Fruit fly (Drosophila melanogaster) whole organism, embryonic: ENCODE results near the gene CG31287.

ENCODE experiments used
- BEAF-32 ChIP-seq: fragments of 200-800 bp; sonication (Bioruptor generic); optimal IDR thresholded peaks from 3 replicates; lab custom pipeline; 2017; ENCODE audit warnings: missing biosample characterization, missing genetic modification characterization, mild to moderate bottlenecking, moderate library complexity, missing genetic modification reagents
- CG12104 ChIP-seq: fragments of 200-800 bp; sonication (Bioruptor generic); optimal IDR thresholded peaks from 3 replicates; lab custom pipeline; 2016; ENCODE audit warnings: missing biosample characterization, missing genetic modification characterization
- CG1529 ChIP-seq: fragments of 200-800 bp; sonication (Bioruptor generic); optimal IDR thresholded peaks from 3 replicates; lab custom pipeline; 2018; ENCODE audit warnings: missing biosample characterization, missing genetic modification characterization
- CG18619 ChIP-seq: fragments of 200-800 bp; sonication (Bioruptor generic); optimal IDR thresholded peaks from 3 replicates; lab custom pipeline; 2017; ENCODE audit warnings: missing biosample characterization, mild to moderate bottlenecking, missing genetic modification characterization
- CG30403 ChIP-seq: fragments of 200-800 bp; sonication (Bioruptor generic); optimal IDR thresholded peaks from 3 replicates; lab custom pipeline; 2016; ENCODE audit warnings: missing biosample characterization, missing genetic modification characterization
- CG33557 ChIP-seq: fragments of 200-800 bp; sonication (Bioruptor generic); optimal IDR thresholded peaks from 2 replicates; lab custom pipeline; 2019; ENCODE audit warnings: missing biosample characterization, mild to moderate bottlenecking, missing genetic modification characterization, moderate library complexity
- CG3995 ChIP-seq: fragments of 200-800 bp; sonication (Bioruptor generic); optimal IDR thresholded peaks from 3 replicates; lab custom pipeline; 2016; ENCODE audit warnings: missing biosample characterization, missing genetic modification characterization
- CG4730 ChIP-seq: fragments of 200-800 bp; sonication (Bioruptor generic); IDR thresholded peaks from 2 replicates; pipeline ENCODE4 v1.3.6; 2022; ENCODE audit warnings: missing biosample characterization, missing genetic modification characterization
- CG5953 ChIP-seq: fragments of 200-800 bp; sonication (Bioruptor generic); IDR thresholded peaks from 2 replicates; pipeline ENCODE4 v1.3.6; 2022; ENCODE audit warnings: missing biosample characterization, missing genetic modification characterization
- CG6791 ChIP-seq: fragments of 200-800 bp; sonication (Bioruptor generic); IDR thresholded peaks from 3 replicates; pipeline ENCODE4 v1.3.6; 2022; ENCODE audit warnings: missing biosample characterization, missing genetic modification characterization; ENCODE audit not compliant: partially characterized antibody
- CG7745 ChIP-seq: fragments of 200-800 bp; sonication (Bioruptor generic); optimal IDR thresholded peaks from 2 replicates; lab custom pipeline; 2018; ENCODE audit warnings: missing biosample characterization, mild to moderate bottlenecking, missing genetic modification characterization, moderate library complexity
- CG8290 ChIP-seq, 3 experiments: fragments of 200-800 bp; sonication (Bioruptor generic); optimal IDR thresholded peaks; 2 replicates each; lab custom pipeline; 2016 to 2019; ENCODE audit warnings: missing biosample characterization in 3 of 3, missing genetic modification characterization in 3 of 3, mild to moderate bottlenecking in 2 of 3, moderate library complexity in 1 of 3
- CG8359 ChIP-seq: fragments of 200-800 bp; sonication (Bioruptor generic); optimal IDR thresholded peaks from 2 replicates; lab custom pipeline; 2017; ENCODE audit warnings: missing biosample characterization, mild to moderate bottlenecking, missing genetic modification characterization, borderline replicate concordance
- CG9215 ChIP-seq: fragments of 200-800 bp; sonication (Bioruptor generic); IDR thresholded peaks from 2 replicates; pipeline ENCODE4 v1.3.6; 2022; ENCODE audit warnings: missing biosample characterization, missing genetic modification characterization
- CrebB ChIP-seq: fragments of 200-800 bp; sonication (Bioruptor generic); optimal IDR thresholded peaks from 3 replicates; lab custom pipeline; 2018; ENCODE audit warnings: missing biosample characterization, mild to moderate bottlenecking, missing genetic modification characterization
- D ChIP-seq, 2 experiments: fragments of 200-800 bp in 1 of 2; fragments of >200 bp in 1 of 2; sonication (Bioruptor generic) in 1 of 2; optimal IDR thresholded peaks; 2 replicates in 1 of 2; 3 replicates in 1 of 2; lab custom pipeline; 2017; ENCODE audit warnings: mild to moderate bottlenecking in 1 of 2, missing biosample characterization in 1 of 2, missing genetic modification characterization in 1 of 2, missing genetic modification reagents in 1 of 2
- Dad ChIP-seq: fragments of 200-800 bp; sonication (Bioruptor generic); optimal IDR thresholded peaks from 3 replicates; lab custom pipeline; 2016; ENCODE audit warnings: missing biosample characterization, missing genetic modification characterization
- Dref ChIP-seq: fragments of 200-800 bp; sonication (Bioruptor generic); IDR thresholded peaks from 2 replicates; pipeline ENCODE4 v1.3.6; 2022; ENCODE audit warnings: missing biosample characterization, missing genetic modification characterization
- E2f1 ChIP-seq: fragments of 200-800 bp; sonication (Bioruptor generic); IDR thresholded peaks from 2 replicates; pipeline ENCODE4 v1.3.6; 2022; ENCODE audit warnings: missing biosample characterization, missing genetic modification characterization
- Fer3 ChIP-seq: fragments of 200-800 bp; sonication (Bioruptor generic); optimal IDR thresholded peaks from 2 replicates; lab custom pipeline; 2018; ENCODE audit warnings: missing biosample characterization, mild to moderate bottlenecking, missing genetic modification characterization, moderate library complexity
- Hr51 ChIP-seq, 2 experiments: fragments of 200-800 bp; sonication (Bioruptor generic); optimal IDR thresholded peaks; 2 replicates in 1 of 2; 3 replicates in 1 of 2; lab custom pipeline; 2016 to 2018; ENCODE audit warnings: missing biosample characterization in 2 of 2, missing genetic modification characterization in 2 of 2, mild to moderate bottlenecking in 1 of 2, moderate library complexity in 1 of 2
- Med ChIP-seq: fragments of 200-800 bp; sonication (Bioruptor generic); peaks from one replicate; lab custom pipeline; 2016; ENCODE audit warnings: missing biosample characterization, missing genetic modification characterization, mild to moderate bottlenecking, inconsistent platforms, moderate library complexity
- Oaz ChIP-seq: fragments of 200-800 bp; sonication (Bioruptor generic); IDR thresholded peaks from 2 replicates; pipeline ENCODE4 v1.3.6; 2022; ENCODE audit warnings: missing biosample characterization, missing genetic modification characterization
- Rx ChIP-seq: fragments of 200-800 bp; sonication (Bioruptor generic); IDR thresholded peaks from 2 replicates; pipeline ENCODE4 v1.3.6; 2022; ENCODE audit warnings: missing biosample characterization, missing genetic modification characterization
- Scr ChIP-seq: fragments of 200-800 bp; sonication (Bioruptor generic); IDR thresholded peaks from 2 replicates; pipeline ENCODE4 v1.3.6; 2022; ENCODE audit warnings: missing biosample characterization, missing genetic modification characterization; ENCODE audit not compliant: partially characterized antibody
- Six4 ChIP-seq: fragments of 200-800 bp; sonication (Bioruptor generic); optimal IDR thresholded peaks from 2 replicates; lab custom pipeline; 2016; ENCODE audit warnings: missing biosample characterization, missing genetic modification characterization
- Xbp1 ChIP-seq: fragments of 200-800 bp; sonication (Bioruptor generic); optimal IDR thresholded peaks from 3 replicates; lab custom pipeline; 2016; ENCODE audit warnings: missing biosample characterization, mild to moderate bottlenecking, missing genetic modification characterization
- br ChIP-seq: fragments of >200 bp; optimal IDR thresholded peaks from 2 replicates; lab custom pipeline; 2017
- cad ChIP-seq: fragments of >200 bp; optimal IDR thresholded peaks from 2 replicates; lab custom pipeline; 2017; ENCODE audit warnings: missing biosample characterization, missing genetic modification characterization
- cas ChIP-seq: fragments of 200-800 bp; sonication (Bioruptor generic); IDR thresholded peaks from 2 replicates; pipeline ENCODE4 v1.3.6; 2022; ENCODE audit warnings: missing biosample characterization, missing genetic modification characterization
- cg ChIP-seq: fragments of 200-800 bp; sonication (Bioruptor generic); optimal IDR thresholded peaks from 3 replicates; lab custom pipeline; 2019; ENCODE audit warnings: missing biosample characterization, mild to moderate bottlenecking, missing genetic modification characterization, moderate library complexity
- crp ChIP-seq, 2 experiments: fragments of 200-800 bp; sonication (Bioruptor generic); optimal IDR thresholded peaks; 2 replicates in 1 of 2; 3 replicates in 1 of 2; lab custom pipeline; 2017; ENCODE audit warnings: missing biosample characterization in 2 of 2, missing genetic modification characterization in 2 of 2, mild to moderate bottlenecking in 1 of 2, moderate library complexity in 1 of 2
- dan ChIP-seq: fragments of 200-800 bp; sonication (Bioruptor generic); IDR thresholded peaks from 2 replicates; pipeline ENCODE4 v1.3.6; 2022; ENCODE audit warnings: missing biosample characterization, missing genetic modification characterization
- dmrt99B ChIP-seq: fragments of 200-800 bp; sonication (Bioruptor generic); optimal IDR thresholded peaks from 2 replicates; lab custom pipeline; 2018; ENCODE audit warnings: missing biosample characterization, mild to moderate bottlenecking, missing genetic modification characterization, moderate library complexity
- fru ChIP-seq: fragments of >200 bp; optimal IDR thresholded peaks from 2 replicates; lab custom pipeline; 2017
- gt ChIP-seq: fragments of 200-800 bp; sonication (Bioruptor generic); IDR thresholded peaks from 2 replicates; pipeline ENCODE4 v1.3.6; 2022; ENCODE audit warnings: missing biosample characterization, missing genetic modification characterization
- jing ChIP-seq: fragments of 200-800 bp; sonication (Bioruptor generic); optimal IDR thresholded peaks from 2 replicates; lab custom pipeline; 2018; ENCODE audit warnings: missing biosample characterization, mild to moderate bottlenecking, missing genetic modification characterization
- ken ChIP-seq: fragments of 200-800 bp; sonication (Bioruptor generic); IDR thresholded peaks from 3 replicates; pipeline ENCODE4 v1.3.6; 2022; ENCODE audit warnings: missing biosample characterization, missing genetic modification characterization
- mam ChIP-seq: fragments of 200-800 bp; sonication (Bioruptor generic); optimal IDR thresholded peaks from 3 replicates; lab custom pipeline; 2016; ENCODE audit warnings: missing biosample characterization, missing genetic modification characterization
- salm ChIP-seq: fragments of 200-800 bp; sonication (Bioruptor generic); optimal IDR thresholded peaks from 2 replicates; lab custom pipeline; 2018; ENCODE audit warnings: missing biosample characterization, mild to moderate bottlenecking, missing genetic modification characterization
- scrt ChIP-seq: fragments of 200-800 bp; sonication (Bioruptor generic); optimal IDR thresholded peaks from 2 replicates; lab custom pipeline; 2018; ENCODE audit warnings: missing biosample characterization, mild to moderate bottlenecking, missing genetic modification characterization, moderate library complexity
- slou ChIP-seq: fragments of 200-800 bp; sonication (Bioruptor generic); optimal IDR thresholded peaks from 3 replicates; lab custom pipeline; 2016; ENCODE audit warnings: missing biosample characterization, missing genetic modification characterization
- sqz ChIP-seq: fragments of 200-800 bp; sonication (Bioruptor generic); optimal IDR thresholded peaks from 3 replicates; lab custom pipeline; 2018; ENCODE audit warnings: missing biosample characterization, mild to moderate bottlenecking, missing genetic modification characterization
- tin ChIP-seq: fragments of 200-800 bp; sonication (Bioruptor generic); optimal IDR thresholded peaks from 3 replicates; lab custom pipeline; 2016; ENCODE audit warnings: missing biosample characterization, missing genetic modification characterization
- tio ChIP-seq: fragments of 200-800 bp; sonication (Bioruptor generic); optimal IDR thresholded peaks from 2 replicates; lab custom pipeline; 2017; ENCODE audit warnings: missing biosample characterization, missing genetic modification characterization, inconsistent platforms
- tna ChIP-seq: fragments of 200-800 bp; sonication (Bioruptor generic); IDR thresholded peaks from 2 replicates; pipeline ENCODE4 v1.3.6; 2022; ENCODE audit warnings: missing biosample characterization, missing genetic modification characterization; ENCODE audit not compliant: partially characterized antibody
- zen ChIP-seq: fragments of 200-800 bp; sonication (Bioruptor generic); optimal IDR thresholded peaks from 3 replicates; lab custom pipeline; 2018; ENCODE audit warnings: missing biosample characterization, mild to moderate bottlenecking, missing genetic modification characterization, moderate library complexity
- zfh1 ChIP-seq: fragments of 200-800 bp; sonication (Bioruptor generic); IDR thresholded peaks from 3 replicates; pipeline ENCODE4 v1.3.6; 2022; ENCODE audit warnings: missing biosample characterization, missing genetic modification characterization
- zfh2 ChIP-seq: fragments of 200-800 bp; sonication (Bioruptor generic); optimal IDR thresholded peaks from 2 replicates; lab custom pipeline; 2016; ENCODE audit warnings: missing biosample characterization, missing genetic modification characterization

The CG31287 gene

dm6 chr3R:16235941-16236712 lies 33.0 kb downstream of the CG31287 start (continued):
- no peak for TF ChIP-seq cas
- TF ChIP-seq dan (GFP tag; lab: Robert Waterston, UW) = no peak
- peak; percentile 97 for TF ChIP-seq CG18619 (GFP tag; lab: Kevin White, UChicago)
- TF ChIP-seq CG30403 (GFP tag; lab: Kevin White, UChicago) = peak; percentile 79
- TF ChIP-seq Dref (GFP tag; lab: Robert Waterston, UW) = no peak
- no peak for TF ChIP-seq CG6791 (GFP tag; lab: Robert Waterston, UW)
- TF ChIP-seq D (optimal IDR thresholded peaks at IDR 0.05; lab: Kevin White, UChicago) = no peak
- TF ChIP-seq D (GFP tag; optimal IDR thresholded peaks at IDR 0.05; lab: Kevin White, UChicago) = peak; percentile 96
- TF ChIP-seq tna (GFP tag; lab: Robert Waterston, UW) = no peak
- TF ChIP-seq zen (tag; lab: Kevin White, UChicago) = peak; percentile 71
- peak; percentile 66 for TF ChIP-seq cg
- TF ChIP-seq zfh2 = peak; percentile 82
- no peak for TF ChIP-seq CG4730 (GFP tag; lab: Robert Waterston, UW)
- TF ChIP-seq crp (GFP tag; optimal IDR thresholded peaks at IDR 0.05; lab: Kevin White, UChicago) = peak in 1 of 2 experiments; percentile 44
- peak; percentile 57 for TF ChIP-seq CG8290 (GFP tag; optimal IDR thresholded peaks at IDR 0.05; lab: Kevin White, UChicago)
- TF ChIP-seq CG8290 (tag; optimal IDR thresholded peaks at IDR 0.05; lab: Kevin White, UChicago) = peak; percentile 13 to 98
- TF ChIP-seq scrt (GFP tag; lab: Kevin White, UChicago) = peak; percentile 75
- TF ChIP-seq CG1529 (GFP tag; lab: Kevin White, UChicago) = peak; percentile 88
- TF ChIP-seq Med (GFP tag; lab: Kevin White, UChicago) = peak; percentile 96
- TF ChIP-seq Dad (GFP tag; lab: Kevin White, UChicago) = no peak
- no peak for TF ChIP-seq sqz
- TF ChIP-seq cad (GFP tag; lab: Kevin White, UChicago) = no peak
- TF ChIP-seq CG9215 (GFP tag; lab: Robert Waterston, UW) = no peak
- peak; percentile 66 for TF ChIP-seq salm
- peak; percentile 93 for TF ChIP-seq dmrt99B (tag; lab: Kevin White, UChicago)
- TF ChIP-seq CG12104 (GFP tag; lab: Kevin White, UChicago) = peak; percentile 79
- no peak for TF ChIP-seq fru (lab: Kevin White, UChicago)
- TF ChIP-seq tio (GFP tag; lab: Kevin White, UChicago) = peak; percentile 83
- TF ChIP-seq Oaz = no peak
- peak; percentile 69 for TF ChIP-seq jing (GFP tag; lab: Kevin White, UChicago)
- no peak for TF ChIP-seq E2f1 (GFP tag; lab: Robert Waterston, UW)
- TF ChIP-seq Scr (GFP tag; lab: Robert Waterston, UW) = no peak
- TF ChIP-seq CG5953 (GFP tag; lab: Robert Waterston, UW) = no peak
- peak; percentile 58 for TF ChIP-seq slou (GFP tag; lab: Kevin White, UChicago)
- peak; percentile 77 for TF ChIP-seq Fer3 (tag; lab: Kevin White, UChicago)
- TF ChIP-seq ken (GFP tag; lab: Robert Waterston, UW) = no peak
- TF ChIP-seq tin = peak; percentile 72
- TF ChIP-seq BEAF-32 (GFP tag; lab: Kevin White, UChicago) = no peak
- peak; percentile 74 for TF ChIP-seq CG8359 (GFP tag; lab: Kevin White, UChicago)
- no peak for TF ChIP-seq gt
- TF ChIP-seq Rx = no peak
- no peak for TF ChIP-seq zfh1 (GFP tag; lab: Robert Waterston, UW)
- peak; percentile 80 for TF ChIP-seq Xbp1 (GFP tag; lab: Kevin White, UChicago)
- TF ChIP-seq mam (GFP tag; lab: Kevin White, UChicago) = peak; percentile 49
- TF ChIP-seq CrebB (tag; lab: Kevin White, UChicago) = no peak
- peak; percentile 39 for TF ChIP-seq CG3995
- TF ChIP-seq Hr51 (GFP tag; optimal IDR thresholded peaks at IDR 0.05; lab: Kevin White, UChicago) = peak; percentile 74 to 94
- peak; percentile 80 for TF ChIP-seq Six4 (GFP tag; lab: Kevin White, UChicago)
- no peak for TF ChIP-seq CG7745 (tag; lab: Kevin White, UChicago)
- no peak for TF ChIP-seq br
- peak; percentile 94 for TF ChIP-seq CG33557 (GFP tag; lab: Kevin White, UChicago)
